Fruit fly (Drosophila melanogaster) whole organism, embryonic: Measurements from ENCODE around the gene CCAP.

Source experiments
- BEAF-32 ChIP-seq: fragments of 200-800 bp; sonication (Bioruptor generic); optimal IDR thresholded peaks from 3 replicates; lab custom pipeline; 2017; ENCODE audit warnings: missing biosample characterization, missing genetic modification characterization, mild to moderate bottlenecking, moderate library complexity, missing genetic modification reagents
- CG10543 ChIP-seq: fragments of 200-800 bp; sonication (Bioruptor generic); optimal IDR thresholded peaks from 3 replicates; lab custom pipeline; 2017; ENCODE audit warnings: missing biosample characterization, mild to moderate bottlenecking, missing genetic modification characterization, moderate library complexity
- CG10565 ChIP-seq: fragments of 200-800 bp; sonication (Bioruptor generic); optimal IDR thresholded peaks from 3 replicates; lab custom pipeline; 2016; ENCODE audit warnings: missing biosample characterization, mild to moderate bottlenecking, missing genetic modification characterization
- CG10979 ChIP-seq: fragments of 200-800 bp; sonication (Bioruptor generic); optimal IDR thresholded peaks from 2 replicates; lab custom pipeline; 2018; ENCODE audit warnings: missing biosample characterization, mild to moderate bottlenecking, missing genetic modification characterization, moderate library complexity
- CG11504 ChIP-seq: fragments of 200-800 bp; sonication (Bioruptor generic); optimal IDR thresholded peaks from 3 replicates; lab custom pipeline; 2019; ENCODE audit warnings: missing biosample characterization, mild to moderate bottlenecking, missing genetic modification characterization, moderate library complexity
- CG11723 ChIP-seq: fragments of 200-800 bp; sonication (Bioruptor generic); optimal IDR thresholded peaks from 2 replicates; lab custom pipeline; 2017; ENCODE audit warnings: missing biosample characterization, mild to moderate bottlenecking, missing genetic modification characterization
- CG12299 ChIP-seq: fragments of 200-800 bp; sonication (Bioruptor generic); optimal IDR thresholded peaks from 2 replicates; lab custom pipeline; 2018; ENCODE audit warnings: missing biosample characterization, mild to moderate bottlenecking, missing genetic modification characterization
- CG13894 ChIP-seq: fragments of 200-800 bp; sonication (Bioruptor generic); optimal IDR thresholded peaks from 3 replicates; lab custom pipeline; 2018; ENCODE audit warnings: missing biosample characterization, mild to moderate bottlenecking, missing genetic modification characterization, moderate library complexity
- CG15269 ChIP-seq: fragments of 200-800 bp; sonication (Bioruptor generic); optimal IDR thresholded peaks from 2 replicates; lab custom pipeline; 2018; ENCODE audit warnings: missing biosample characterization, mild to moderate bottlenecking, missing genetic modification characterization, moderate library complexity
- CG17829 ChIP-seq: fragments of 200-800 bp; optimal IDR thresholded peaks from 2 replicates; lab custom pipeline; 2019; ENCODE audit warnings: missing biosample characterization, mild to moderate bottlenecking, missing genetic modification characterization, moderate library complexity
- CG18764 ChIP-seq: fragments of 200-800 bp; sonication (Bioruptor generic); optimal IDR thresholded peaks from 3 replicates; lab custom pipeline; 2016; ENCODE audit warnings: missing biosample characterization, missing genetic modification characterization
- CG2199 ChIP-seq: fragments of 200-800 bp; sonication (Bioruptor generic); IDR thresholded peaks from 3 replicates; pipeline ENCODE4 v1.3.6; 2022; ENCODE audit warnings: missing biosample characterization, missing genetic modification characterization
- CG2202 ChIP-seq: fragments of 200-800 bp; sonication (Bioruptor generic); optimal IDR thresholded peaks from 2 replicates; lab custom pipeline; 2018; ENCODE audit warnings: missing biosample characterization, mild to moderate bottlenecking, missing genetic modification characterization
- CG8290 ChIP-seq, 3 experiments: fragments of 200-800 bp; sonication (Bioruptor generic); optimal IDR thresholded peaks; 2 replicates each; lab custom pipeline; 2016 to 2019; ENCODE audit warnings: missing biosample characterization in 3 of 3, missing genetic modification characterization in 3 of 3, mild to moderate bottlenecking in 2 of 3, moderate library complexity in 1 of 3
- CG8765 ChIP-seq: fragments of 200-800 bp; sonication (Bioruptor generic); IDR thresholded peaks from 2 replicates; pipeline ENCODE4 v1.3.6; 2022; ENCODE audit warnings: missing biosample characterization, missing genetic modification characterization
- CG9437 ChIP-seq: fragments of 200-800 bp; sonication (Bioruptor generic); optimal IDR thresholded peaks from 2 replicates; lab custom pipeline; 2018; ENCODE audit warnings: missing biosample characterization, mild to moderate bottlenecking, missing genetic modification characterization
- CHES-1-like ChIP-seq: fragments of 200-800 bp; sonication (Bioruptor generic); optimal IDR thresholded peaks from 2 replicates; lab custom pipeline; 2016; ENCODE audit warnings: missing biosample characterization, missing genetic modification characterization
- Camta ChIP-seq: fragments of 200-800 bp; sonication (Bioruptor generic); optimal IDR thresholded peaks from 2 replicates; lab custom pipeline; 2016; ENCODE audit warnings: missing biosample characterization, missing genetic modification characterization
- D ChIP-seq, 2 experiments: fragments of 200-800 bp in 1 of 2; fragments of >200 bp in 1 of 2; sonication (Bioruptor generic) in 1 of 2; optimal IDR thresholded peaks; 2 replicates in 1 of 2; 3 replicates in 1 of 2; lab custom pipeline; 2017; ENCODE audit warnings: mild to moderate bottlenecking in 1 of 2, missing biosample characterization in 1 of 2, missing genetic modification characterization in 1 of 2, missing genetic modification reagents in 1 of 2
- Dfd ChIP-seq, 2 experiments: fragments of >200 bp; optimal IDR thresholded peaks; 2 replicates each; lab custom pipeline; 2017; ENCODE audit warnings: missing biosample characterization in 2 of 2, missing genetic modification characterization in 2 of 2
- Dll ChIP-seq: fragments of 200-800 bp; sonication (Bioruptor generic); IDR thresholded peaks from 4 replicates; pipeline ENCODE4 v1.3.6; 2022; ENCODE audit warnings: missing biosample characterization, missing genetic modification characterization; ENCODE audit not compliant: partially characterized antibody
- Ets97D ChIP-seq: fragments of 200-800 bp; sonication (Bioruptor generic); optimal IDR thresholded peaks from 3 replicates; lab custom pipeline; 2016; ENCODE audit warnings: missing biosample characterization, missing genetic modification characterization
- H15 ChIP-seq: fragments of 200-800 bp; sonication (Bioruptor generic); IDR thresholded peaks from 3 replicates; pipeline ENCODE4 v1.3.6; 2022; ENCODE audit warnings: missing biosample characterization, missing genetic modification characterization
- HmgZ ChIP-seq: fragments of 200-800 bp; sonication (Bioruptor generic); optimal IDR thresholded peaks from 2 replicates; lab custom pipeline; 2018; ENCODE audit warnings: missing biosample characterization, mild to moderate bottlenecking, missing genetic modification characterization
- Hmx ChIP-seq: fragments of 200-800 bp; sonication (Bioruptor generic); optimal IDR thresholded peaks from 2 replicates; lab custom pipeline; 2016; ENCODE audit warnings: missing biosample characterization, missing genetic modification characterization
- Hr78 ChIP-seq, 2 experiments: fragments of 200-800 bp in 1 of 2; fragments of >200 bp in 1 of 2; sonication (Bioruptor generic) in 1 of 2; optimal IDR thresholded peaks; 2 replicates each; lab custom pipeline; 2017 to 2019; ENCODE audit warnings: missing biosample characterization in 2 of 2, missing genetic modification characterization in 2 of 2, mild to moderate bottlenecking in 1 of 2, moderate library complexity in 1 of 2
- Med ChIP-seq: fragments of 200-800 bp; sonication (Bioruptor generic); peaks from one replicate; lab custom pipeline; 2016; ENCODE audit warnings: missing biosample characterization, missing genetic modification characterization, mild to moderate bottlenecking, inconsistent platforms, moderate library complexity
- Meics ChIP-seq: fragments of 200-800 bp; sonication (Bioruptor generic); optimal IDR thresholded peaks from 2 replicates; lab custom pipeline; 2017; ENCODE audit warnings: missing biosample characterization, mild to moderate bottlenecking, missing genetic modification characterization
- Scr ChIP-seq: fragments of 200-800 bp; sonication (Bioruptor generic); IDR thresholded peaks from 2 replicates; pipeline ENCODE4 v1.3.6; 2022; ENCODE audit warnings: missing biosample characterization, missing genetic modification characterization; ENCODE audit not compliant: partially characterized antibody
- Xrp1 ChIP-seq: fragments of 200-800 bp; sonication (Bioruptor generic); IDR thresholded peaks from 2 replicates; pipeline ENCODE4 v1.3.6; 2022; ENCODE audit warnings: missing biosample characterization, missing genetic modification characterization
- YL-1 ChIP-seq: fragments of 200-800 bp; sonication (Bioruptor generic); optimal IDR thresholded peaks from 3 replicates; lab custom pipeline; 2017; ENCODE audit warnings: missing biosample characterization, mild to moderate bottlenecking, missing genetic modification characterization
- cg ChIP-seq: fragments of 200-800 bp; sonication (Bioruptor generic); optimal IDR thresholded peaks from 3 replicates; lab custom pipeline; 2019; ENCODE audit warnings: missing biosample characterization, mild to moderate bottlenecking, missing genetic modification characterization, moderate library complexity
- chinmo ChIP-seq: fragments of 200-800 bp; sonication (Bioruptor generic); IDR thresholded peaks from 4 replicates; pipeline ENCODE4 v1.3.6; 2022; ENCODE audit warnings: missing biosample characterization, missing genetic modification characterization; ENCODE audit not compliant: partially characterized antibody
- dan ChIP-seq: fragments of 200-800 bp; sonication (Bioruptor generic); IDR thresholded peaks from 2 replicates; pipeline ENCODE4 v1.3.6; 2022; ENCODE audit warnings: missing biosample characterization, missing genetic modification characterization
- dimm ChIP-seq: fragments of 200-800 bp; sonication (Bioruptor generic); IDR thresholded peaks from 2 replicates; pipeline ENCODE4 v1.3.6; 2022; ENCODE audit warnings: missing biosample characterization, missing genetic modification characterization
- exex ChIP-seq: fragments of 200-800 bp; sonication (Bioruptor generic); optimal IDR thresholded peaks from 4 replicates; lab custom pipeline; 2018; ENCODE audit warnings: missing biosample characterization, mild to moderate bottlenecking, missing genetic modification characterization, moderate library complexity
- fru ChIP-seq: fragments of >200 bp; optimal IDR thresholded peaks from 2 replicates; lab custom pipeline; 2017
- gcm ChIP-seq: fragments of 200-800 bp; sonication (Bioruptor generic); optimal IDR thresholded peaks from 2 replicates; lab custom pipeline; 2019; ENCODE audit warnings: missing biosample characterization, mild to moderate bottlenecking, missing genetic modification characterization, moderate library complexity
- kni ChIP-seq: fragments of 200-800 bp; sonication (Bioruptor generic); optimal IDR thresholded peaks from 3 replicates; lab custom pipeline; 2017; ENCODE audit warnings: mild to moderate bottlenecking, missing biosample characterization, missing genetic modification reagents, missing genetic modification characterization
- phol ChIP-seq: fragments of 200-800 bp; sonication (Bioruptor generic); optimal IDR thresholded peaks from 3 replicates; lab custom pipeline; 2018; ENCODE audit warnings: missing biosample characterization, mild to moderate bottlenecking, missing genetic modification characterization, moderate library complexity
- pnt ChIP-seq: fragments of 200-800 bp; sonication (Bioruptor generic); optimal IDR thresholded peaks from 3 replicates; lab custom pipeline; 2016; ENCODE audit warnings: missing biosample characterization, missing genetic modification characterization
- pros ChIP-seq: fragments of 200-800 bp; sonication (Bioruptor generic); optimal IDR thresholded peaks from 3 replicates; lab custom pipeline; 2019; ENCODE audit warnings: missing biosample characterization, mild to moderate bottlenecking, missing genetic modification characterization, moderate library complexity
- sc ChIP-seq, 3 experiments: fragments of >200 bp in 2 of 3; fragments of 200-800 bp in 1 of 3; sonication (Bioruptor generic) in 1 of 3; optimal IDR thresholded peaks; 2 replicates in 2 of 3; 3 replicates in 1 of 3; lab custom pipeline; 2017; ENCODE audit warnings: mild to moderate bottlenecking in 1 of 3, missing biosample characterization in 1 of 3, missing genetic modification characterization in 1 of 3, missing genetic modification reagents in 1 of 3
- shn ChIP-seq: fragments of 200-800 bp; sonication (Bioruptor generic); optimal IDR thresholded peaks from 3 replicates; lab custom pipeline; 2016; ENCODE audit warnings: missing biosample characterization, missing genetic modification characterization
- sob ChIP-seq: fragments of 200-800 bp; sonication (Bioruptor generic); IDR thresholded peaks from 2 replicates; pipeline ENCODE4 v1.3.6; 2022; ENCODE audit warnings: missing biosample characterization, missing genetic modification characterization
- vvl ChIP-seq: fragments of 200-800 bp; sonication (Bioruptor generic); IDR thresholded peaks from 2 replicates; pipeline ENCODE4 v1.3.6; 2022; ENCODE audit warnings: missing biosample characterization, missing genetic modification characterization
- zen2 ChIP-seq: fragments of 200-800 bp; sonication (Bioruptor generic); IDR thresholded peaks from 3 replicates; pipeline ENCODE4 v1.3.6; 2022; ENCODE audit warnings: missing biosample characterization, missing genetic modification characterization; ENCODE audit not compliant: partially characterized antibody
- zfh2 ChIP-seq: fragments of 200-800 bp; sonication (Bioruptor generic); optimal IDR thresholded peaks from 2 replicates; lab custom pipeline; 2016; ENCODE audit warnings: missing biosample characterization, missing genetic modification characterization

CCAP gene

dm6 chr3R:22669789-22670426 is 32.0 kb downstream of the CCAP start:
- TF ChIP-seq H15 (GFP tag; lab: Robert Waterston, UW) (no peak), pnt (GFP tag; lab: Kevin White, UChicago) (no peak), vvl (GFP tag; lab: Robert Waterston, UW) (no peak), Scr (GFP tag; lab: Robert Waterston, UW) (no peak), chinmo (0 out of 4 replicates have a peak, but pooled peaks have one; percentile 51), dimm (no peak), Hr78 (GFP tag; optimal IDR thresholded peaks at IDR 0.05; lab: Kevin White, UChicago) (peak in 1 of 2 experiments; percentile 85), kni (GFP tag; lab: Kevin White, UChicago) (no peak), CG11723 (no peak), Ets97D (no peak), Dfd (GFP tag; optimal IDR thresholded peaks at IDR 0.05; lab: Kevin White, UChicago) (no peak), Camta (no peak), CG13894 (peak; percentile 93), CG2199 (0 out of 3 replicates have a peak, but pooled peaks have one; percentile 12), fru (lab: Kevin White, UChicago) (no peak), gcm (GFP tag; lab: Kevin White, UChicago) (no peak), CG8765 (GFP tag; lab: Robert Waterston, UW) (no peak), shn (GFP tag; lab: Kevin White, UChicago) (no peak), CG17829 (tag; lab: Kevin White, UChicago) (no peak), cg (GFP tag; lab: Kevin White, UChicago) (peak; percentile 23), sob (GFP tag; lab: Robert Waterston, UW) (no peak), Hmx (GFP tag; lab: Kevin White, UChicago) (no peak), HmgZ (tag; lab: Kevin White, UChicago) (no peak), D (optimal IDR thresholded peaks at IDR 0.05; lab: Kevin White, UChicago) (no peak), D (GFP tag; optimal IDR thresholded peaks at IDR 0.05; lab: Kevin White, UChicago) (no peak), CG10565 (GFP tag; lab: Kevin White, UChicago) (no peak), CG15269 (no peak), dan (GFP tag; lab: Robert Waterston, UW) (no peak), Dll (GFP tag; lab: Robert Waterston, UW) (0 out of 4 replicates have a peak, but pooled peaks have one; percentile 16), BEAF-32 (GFP tag; lab: Kevin White, UChicago) (no peak), zen2 (no peak), CHES-1-like (GFP tag; lab: Kevin White, UChicago) (no peak)
- TF ChIP-seq, all 482 proteins: peak for 6

- TF ChIP-seq Xrp1 (GFP tag; lab: Robert Waterston, UW), result no peak
- TF ChIP-seq CG9437 (GFP tag; lab: Kevin White, UChicago), result no peak
- no peak for TF ChIP-seq CG11504 (tag; lab: Kevin White, UChicago)
- TF ChIP-seq Meics (GFP tag; lab: Kevin White, UChicago), result no peak
- no peak for TF ChIP-seq CG8290 (GFP tag; optimal IDR thresholded peaks at IDR 0.05; lab: Kevin White, UChicago)
- peak in 1 of 2 experiments; percentile 15 for TF ChIP-seq CG8290 (tag; optimal IDR thresholded peaks at IDR 0.05; lab: Kevin White, UChicago)
- peak; percentile 44 for TF ChIP-seq Med (GFP tag; lab: Kevin White, UChicago)
- no peak for TF ChIP-seq dan (GFP tag; lab: Robert Waterston, UW)
- no peak for TF ChIP-seq CG12299
- TF ChIP-seq CG10979 (tag; lab: Kevin White, UChicago), result no peak
- no peak for TF ChIP-seq CG2202
- no peak for TF ChIP-seq zen2
- TF ChIP-seq sc (optimal IDR thresholded peaks at IDR 0.05; lab: Kevin White, UChicago), result no peak
- no peak for TF ChIP-seq sc (GFP tag; optimal IDR thresholded peaks at IDR 0.05; lab: Kevin White, UChicago)
- peak; percentile 18 for TF ChIP-seq exex
- no peak for TF ChIP-seq BEAF-32 (GFP tag; lab: Kevin White, UChicago)
- no peak for TF ChIP-seq zfh2 (GFP tag; lab: Kevin White, UChicago)
- TF ChIP-seq CG18764 (GFP tag; lab: Kevin White, UChicago), result no peak
- TF ChIP-seq YL-1 (GFP tag; lab: Kevin White, UChicago), result no peak
- TF ChIP-seq phol (tag; lab: Kevin White, UChicago), result no peak
- TF ChIP-seq CG10543 (GFP tag; lab: Kevin White, UChicago), result peak; percentile 1
- TF ChIP-seq pros, result no peak
Observed at dm6 chr3R:22669121-22669520, 32.8 kb downstream of the CCAP start.
